Worm (Caenorhabditis elegans) whole organism, L1 larva: Measurements from ENCODE around the gene cpg-4.
A peak's percentile ranks its signal among the peaks of the same experiment; 100 is the strongest.

Source experiments
- C04F5.9 ChIP-seq: sonication (generic microtip); optimal IDR thresholded peaks from 2 replicates; lab custom pipeline; 2016; ENCODE audit warnings: missing genetic modification characterization, missing compliant biosample characterization
- C16A3.4 ChIP-seq: fragments of 150-350 bp; optimal IDR thresholded peaks from 2 replicates; lab custom pipeline; 2014; ENCODE audit warnings: missing biosample characterization, missing genetic modification characterization
- C34B4.2 ChIP-seq: sonication (generic microtip); optimal IDR thresholded peaks from 2 replicates; lab custom pipeline; 2017; ENCODE audit warnings: mild to moderate bottlenecking, missing genetic modification characterization, missing compliant biosample characterization
- F16B12.6 ChIP-seq: fragments of 150-350 bp; optimal IDR thresholded peaks from 2 replicates; lab custom pipeline; 2014; ENCODE audit warnings: missing biosample characterization, missing genetic modification characterization
- Y116A8C.19 ChIP-seq: sonication (generic microtip); optimal IDR thresholded peaks from 2 replicates; lab custom pipeline; 2016; ENCODE audit warnings: missing compliant biosample characterization, missing genetic modification characterization, borderline replicate concordance
- alr-1 ChIP-seq: fragments of 200-800 bp; sonication (Bioruptor generic); optimal IDR thresholded peaks from 2 replicates; lab custom pipeline; 2018; ENCODE audit warnings: borderline replicate concordance, mild to moderate bottlenecking, missing genetic modification characterization, missing compliant biosample characterization
- ama-1 ChIP-seq: fragments of 150-350 bp; optimal IDR thresholded peaks from 2 replicates; lab custom pipeline; 2014
- blmp-1 ChIP-seq: fragments of 150-350 bp; optimal IDR thresholded peaks from 2 replicates; lab custom pipeline; 2014; ENCODE audit warnings: missing biosample characterization, missing genetic modification characterization
- ceh-63 ChIP-seq: fragments of 200-800 bp; sonication (Bioruptor generic); optimal IDR thresholded peaks from 2 replicates; lab custom pipeline; 2018; ENCODE audit warnings: mild to moderate bottlenecking, missing genetic modification characterization, missing compliant biosample characterization
- ceh-8 ChIP-seq: fragments of 200-800 bp; sonication (Bioruptor generic); optimal IDR thresholded peaks from 2 replicates; lab custom pipeline; 2018; ENCODE audit warnings: mild to moderate bottlenecking, missing genetic modification characterization, moderate library complexity, missing compliant biosample characterization
- ceh-90 ChIP-seq: sonication (generic microtip); optimal IDR thresholded peaks from 2 replicates; lab custom pipeline; 2016; ENCODE audit warnings: missing genetic modification characterization, missing compliant biosample characterization
- ces-1 ChIP-seq: fragments of 150-350 bp; optimal IDR thresholded peaks from 2 replicates; lab custom pipeline; 2014; ENCODE audit warnings: missing biosample characterization, missing genetic modification reagents, missing genetic modification characterization
- dsc-1 ChIP-seq: sonication (generic microtip); optimal IDR thresholded peaks from 2 replicates; lab custom pipeline; 2016; ENCODE audit warnings: mild to moderate bottlenecking, missing genetic modification characterization, missing compliant biosample characterization
- efl-3 ChIP-seq: fragments of 200-800 bp; sonication (Bioruptor generic); optimal IDR thresholded peaks from 2 replicates; lab custom pipeline; 2018; ENCODE audit warnings: mild to moderate bottlenecking, missing genetic modification characterization, missing compliant biosample characterization
- egl-13 ChIP-seq: sonication (generic microtip); optimal IDR thresholded peaks from 2 replicates; lab custom pipeline; 2016; ENCODE audit warnings: missing genotype, missing genetic modification reagents, missing genetic modification characterization, missing compliant biosample characterization
- egl-27 ChIP-seq, 2 experiments: fragments of 150-350 bp in 1 of 2; sonication (generic microtip); optimal IDR thresholded peaks; 3 replicates each; lab custom pipeline; 2017 to 2018; ENCODE audit warnings: missing biosample characterization in 2 of 2, missing genetic modification characterization in 2 of 2, missing genetic modification reagents in 2 of 2
- elt-2 ChIP-seq: sonication (generic microtip); optimal IDR thresholded peaks from 2 replicates; lab custom pipeline; 2016; ENCODE audit warnings: missing genetic modification characterization, mild to moderate bottlenecking, inconsistent platforms, missing compliant biosample characterization, missing genetic modification reagents
- elt-3 ChIP-seq, 6 experiments: fragments of 150-350 bp in 1 of 6; sonication (generic microtip); optimal IDR thresholded peaks; 2 replicates each; lab custom pipeline; 2017 to 2018; ENCODE audit warnings: missing biosample characterization in 6 of 6, missing genetic modification characterization in 6 of 6, inconsistent platforms in 1 of 6
- fkh-4 ChIP-seq: sonication (generic microtip); optimal IDR thresholded peaks from 2 replicates; lab custom pipeline; 2016; ENCODE audit warnings: missing compliant biosample characterization, missing genetic modification characterization, borderline replicate concordance
- fos-1 ChIP-seq: fragments of 150-350 bp; optimal IDR thresholded peaks from 2 replicates; lab custom pipeline; 2014; ENCODE audit warnings: missing biosample characterization, missing genetic modification characterization
- grh-1 ChIP-seq: fragments of 200-800 bp; sonication (Bioruptor generic); IDR thresholded peaks from 2 replicates; pipeline ENCODE4 v1.3.6; 2022; ENCODE audit warnings: missing genetic modification reagents, missing genetic modification characterization, missing compliant biosample characterization
- hlh-17 ChIP-seq: fragments of 200-800 bp; sonication (Bioruptor generic); optimal IDR thresholded peaks from 2 replicates; lab custom pipeline; 2018; ENCODE audit warnings: missing genetic modification characterization, mild to moderate bottlenecking, missing compliant biosample characterization, moderate library complexity, borderline replicate concordance
- hlh-4 ChIP-seq: sonication (generic microtip); optimal IDR thresholded peaks from 2 replicates; lab custom pipeline; 2016; ENCODE audit warnings: mild to moderate bottlenecking, missing genetic modification characterization, missing compliant biosample characterization
- hpl-2 ChIP-seq: fragments of 150-350 bp; optimal IDR thresholded peaks from 2 replicates; lab custom pipeline; 2014; ENCODE audit warnings: missing biosample characterization, missing genetic modification reagents, missing genetic modification characterization
- irx-1 ChIP-seq: sonication (generic microtip); optimal IDR thresholded peaks from 2 replicates; lab custom pipeline; 2016; ENCODE audit warnings: missing genetic modification characterization, missing compliant biosample characterization
- isw-1 ChIP-seq: fragments of 200-800 bp; sonication (Bioruptor generic); IDR thresholded peaks from 2 replicates; pipeline ENCODE4 v1.3.6; 2022; ENCODE audit warnings: missing genetic modification characterization, missing compliant biosample characterization
- jun-1 ChIP-seq: fragments of 150-350 bp; optimal IDR thresholded peaks from 2 replicates; lab custom pipeline; 2014; ENCODE audit warnings: missing biosample characterization, missing genetic modification reagents, missing genetic modification characterization
- lin-15B ChIP-seq: fragments of 150-350 bp; sonication (generic microtip); optimal IDR thresholded peaks from 3 replicates; lab custom pipeline; 2014; ENCODE audit warnings: missing biosample characterization, missing genetic modification characterization
- lin-35 ChIP-seq, 2 experiments: fragments of 150-350 bp; optimal IDR thresholded peaks; 2 replicates each; lab custom pipeline; 2014; ENCODE audit warnings: missing biosample characterization in 2 of 2, missing genetic modification characterization in 2 of 2, missing genetic modification reagents in 2 of 2
- lsy-2 ChIP-seq, 2 experiments: fragments of 150-350 bp; optimal IDR thresholded peaks; 2 replicates each; lab custom pipeline; 2014; ENCODE audit warnings: missing biosample characterization in 2 of 2, missing genetic modification characterization in 2 of 2
- mab-9 ChIP-seq: fragments of 200-800 bp; sonication (Bioruptor generic); IDR thresholded peaks from 2 replicates; pipeline ENCODE4 v1.3.6; 2022; ENCODE audit warnings: missing genetic modification reagents, missing genetic modification characterization, missing compliant biosample characterization
- mdl-1 ChIP-seq, 2 experiments: fragments of 150-350 bp; optimal IDR thresholded peaks; 2 replicates each; lab custom pipeline; 2014 to 2017; ENCODE audit warnings: missing biosample characterization in 2 of 2, missing genetic modification characterization in 2 of 2, inconsistent platforms in 1 of 2
- mef-2 ChIP-seq: fragments of 150-350 bp; optimal IDR thresholded peaks from 2 replicates; lab custom pipeline; 2014; ENCODE audit warnings: missing biosample characterization, missing genetic modification characterization
- mep-1 ChIP-seq: fragments of 150-350 bp; optimal IDR thresholded peaks from 2 replicates; lab custom pipeline; 2014; ENCODE audit warnings: missing biosample characterization, missing genetic modification characterization
- nhr-12 ChIP-seq: sonication (generic microtip); optimal IDR thresholded peaks from 2 replicates; lab custom pipeline; 2017; ENCODE audit warnings: missing biosample characterization, missing genetic modification characterization
- nhr-19 ChIP-seq: fragments of 200-800 bp; sonication (Bioruptor generic); conservative IDR thresholded peaks from 2 replicates; pipeline ENCODE4 v1.3.6; 2022; ENCODE audit warnings: missing genetic modification characterization, missing compliant biosample characterization
- nhr-237 ChIP-seq: fragments of 150-350 bp; optimal IDR thresholded peaks from 2 replicates; lab custom pipeline; 2014; ENCODE audit warnings: missing biosample characterization, missing genetic modification characterization
- nhr-47 ChIP-seq: sonication (generic microtip); optimal IDR thresholded peaks from 2 replicates; lab custom pipeline; 2016; ENCODE audit warnings: mild to moderate bottlenecking, missing genetic modification characterization, moderate library complexity, missing compliant biosample characterization
- nhr-77 ChIP-seq: fragments of 150-350 bp; optimal IDR thresholded peaks from 2 replicates; lab custom pipeline; 2014; ENCODE audit warnings: missing biosample characterization, missing genetic modification characterization
- nhr-85 ChIP-seq: sonication (generic microtip); peaks from one replicate; lab custom pipeline; 2016; ENCODE audit warnings: missing genetic modification characterization, inconsistent platforms, missing compliant biosample characterization
- nhr-90 ChIP-seq: sonication (generic microtip); optimal IDR thresholded peaks from 2 replicates; lab custom pipeline; 2016; ENCODE audit warnings: mild to moderate bottlenecking, missing genetic modification characterization, missing compliant biosample characterization; ENCODE audit not compliant: poor library complexity
- pax-3 ChIP-seq: fragments of 200-800 bp; sonication (Bioruptor generic); optimal IDR thresholded peaks from 2 replicates; lab custom pipeline; 2018; ENCODE audit warnings: mild to moderate bottlenecking, missing genetic modification characterization, moderate library complexity, missing compliant biosample characterization
- sox-4 ChIP-seq: sonication (generic microtip); optimal IDR thresholded peaks from 2 replicates; lab custom pipeline; 2016; ENCODE audit warnings: missing genetic modification characterization, missing compliant biosample characterization
- sptf-1 ChIP-seq: fragments of 150-350 bp; optimal IDR thresholded peaks from 2 replicates; lab custom pipeline; 2014; ENCODE audit warnings: missing biosample characterization, missing genetic modification characterization
- swsn-7 ChIP-seq: sonication (generic microtip); optimal IDR thresholded peaks from 2 replicates; lab custom pipeline; 2016; ENCODE audit warnings: missing genetic modification characterization, missing compliant biosample characterization
- tbx-2 ChIP-seq: sonication (generic microtip); optimal IDR thresholded peaks from 2 replicates; lab custom pipeline; 2016; ENCODE audit warnings: missing genetic modification characterization, missing compliant biosample characterization
- tlp-1 ChIP-seq: fragments of 150-350 bp; optimal IDR thresholded peaks from 2 replicates; lab custom pipeline; 2014; ENCODE audit warnings: missing biosample characterization, missing genetic modification characterization
- unc-30 ChIP-seq: sonication (generic microtip); optimal IDR thresholded peaks from 2 replicates; lab custom pipeline; 2017; ENCODE audit warnings: missing biosample characterization, missing genetic modification characterization
- unc-62 ChIP-seq: fragments of 150-350 bp; optimal IDR thresholded peaks from 2 replicates; lab custom pipeline; 2014; ENCODE audit warnings: missing biosample characterization, missing genetic modification reagents, missing genetic modification characterization
- unc-86 ChIP-seq: sonication (generic microtip); optimal IDR thresholded peaks from 2 replicates; lab custom pipeline; 2016; ENCODE audit warnings: missing genetic modification characterization, missing compliant biosample characterization
- unc-98 ChIP-seq: fragments of 200-800 bp; sonication (Bioruptor generic); IDR thresholded peaks from 2 replicates; pipeline ENCODE4 v1.3.6; 2022; ENCODE audit warnings: missing genetic modification characterization, missing compliant biosample characterization
- xbp-1 ChIP-seq: sonication (generic microtip); optimal IDR thresholded peaks from 2 replicates; lab custom pipeline; 2016; ENCODE audit warnings: missing genetic modification characterization, missing compliant biosample characterization
- zip-4 ChIP-seq: fragments of 200-800 bp; sonication (Bioruptor generic); optimal IDR thresholded peaks from 2 replicates; lab custom pipeline; 2018; ENCODE audit warnings: mild to moderate bottlenecking, missing genetic modification characterization, moderate library complexity, missing compliant biosample characterization

The cpg-4 gene

DNA sequence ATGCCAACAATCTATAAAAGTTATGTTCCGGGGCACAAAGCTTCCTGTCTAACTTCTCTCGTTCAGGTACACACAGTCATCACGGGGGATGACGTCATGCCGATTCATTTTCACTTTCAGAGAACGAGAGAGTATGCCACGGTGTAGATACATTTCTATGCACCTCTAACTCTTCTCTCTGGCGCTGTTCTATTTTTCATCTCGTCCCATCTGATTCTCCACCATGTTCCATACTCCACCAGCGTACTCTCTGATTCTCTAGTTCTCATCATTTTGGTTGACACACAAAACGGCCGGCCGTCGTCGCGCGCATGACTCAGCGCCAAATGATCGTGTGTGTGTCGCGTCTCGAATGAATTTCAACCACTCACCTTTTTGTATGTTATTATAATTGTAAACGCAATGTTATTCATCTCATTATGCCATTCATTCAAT is 4.2 kb downstream of the cpg-4 start:
- no peak for TF ChIP-seq unc-98
- TF ChIP-seq nhr-77 (tag; lab: Kevin White, UChicago), result peak; percentile 97
- no peak for TF ChIP-seq ceh-63 (GFP tag; lab: Kevin White, UChicago)
- TF ChIP-seq swsn-7 (tag; lab: Kevin White, UChicago), result peak; percentile 94
- TF ChIP-seq Y116A8C.19 (tag; lab: Kevin White, UChicago), result no peak
- TF ChIP-seq unc-30, result no peak
- peak; percentile 75 for TF ChIP-seq ceh-8 (GFP tag; lab: Kevin White, UChicago)
- TF ChIP-seq ceh-90, result no peak
- TF ChIP-seq ama-1 (lab: Kevin White, UChicago), result no peak
- peak; percentile 99 for TF ChIP-seq blmp-1 (tag; lab: Kevin White, UChicago)
- TF ChIP-seq mdl-1 (tag; optimal IDR thresholded peaks at IDR 0.05; lab: Kevin White, UChicago), result peak; percentile 15 to 97
- peak in 3 of 6 experiments; percentile 6 to 95 (median 94) for TF ChIP-seq elt-3 (tag; optimal IDR thresholded peaks at IDR 0.05; lab: Kevin White, UChicago)
- TF ChIP-seq efl-3 (GFP tag; lab: Kevin White, UChicago), result no peak
- no peak for TF ChIP-seq fkh-4 (tag; lab: Kevin White, UChicago)
- TF ChIP-seq nhr-90 (tag; lab: Kevin White, UChicago), result peak; percentile 93
- no peak for TF ChIP-seq hlh-4
- peak; percentile 74 for TF ChIP-seq egl-13
- TF ChIP-seq nhr-19 (GFP tag; lab: Robert Waterston, UW), result peak; percentile 91
- peak; percentile 44 for TF ChIP-seq zip-4 (GFP tag; lab: Kevin White, UChicago)
- TF ChIP-seq unc-86 (tag; lab: Kevin White, UChicago), result peak; percentile 82
- TF ChIP-seq xbp-1, result peak; percentile 91
- peak; percentile 12 for TF ChIP-seq F16B12.6 (tag; lab: Kevin White, UChicago)
- peak; percentile 84 to 92 for TF ChIP-seq lsy-2 (tag; optimal IDR thresholded peaks at IDR 0.05; lab: Kevin White, UChicago)
- peak; percentile 86 for TF ChIP-seq dsc-1 (tag; lab: Kevin White, UChicago)
- no peak for TF ChIP-seq alr-1 (tag; lab: Kevin White, UChicago)
- TF ChIP-seq grh-1 (GFP tag; lab: Robert Waterston, UW), result peak; percentile 80
- TF ChIP-seq fos-1 (tag; lab: Kevin White, UChicago), result no peak
- peak; percentile 93 for TF ChIP-seq tbx-2 (tag; lab: Kevin White, UChicago)
- TF ChIP-seq irx-1 (tag; lab: Kevin White, UChicago), result peak; percentile 76
- peak; percentile 87 for TF ChIP-seq C16A3.4 (tag; lab: Kevin White, UChicago)
- TF ChIP-seq lin-35 (GFP tag; optimal IDR thresholded peaks at IDR 0.05; lab: Kevin White, UChicago), result peak; percentile 79 to 89
- TF ChIP-seq lin-15B (tag; lab: Kevin White, UChicago), result no peak
- peak; percentile 49 for TF ChIP-seq C04F5.9 (tag; lab: Kevin White, UChicago)
- TF ChIP-seq sox-4, result peak; percentile 70
- peak; percentile 97 for TF ChIP-seq elt-2 (tag; lab: Kevin White, UChicago)
- no peak for TF ChIP-seq tlp-1
- peak; percentile 93 for TF ChIP-seq mep-1 (tag; lab: Kevin White, UChicago)
- peak; percentile 99 for TF ChIP-seq nhr-85
- TF ChIP-seq unc-62 (GFP tag; lab: Kevin White, UChicago), result no peak
- TF ChIP-seq nhr-237 (tag; lab: Kevin White, UChicago), result peak; percentile 73
- peak; percentile 80 for TF ChIP-seq mef-2 (tag; lab: Kevin White, UChicago)
- TF ChIP-seq ces-1 (GFP tag; lab: Kevin White, UChicago), result no peak
- TF ChIP-seq C34B4.2 (tag; lab: Kevin White, UChicago), result no peak
- peak; percentile 95 for TF ChIP-seq nhr-47 (tag; lab: Kevin White, UChicago)
- no peak for TF ChIP-seq nhr-12 (tag; lab: Kevin White, UChicago)
- TF ChIP-seq mab-9 (GFP tag; lab: Robert Waterston, UW), result peak; percentile 68
- peak; percentile 95 for TF ChIP-seq jun-1 (tag; lab: Kevin White, UChicago)
- peak; percentile 74 to 91 for TF ChIP-seq egl-27 (tag; optimal IDR thresholded peaks at IDR 0.05; lab: Kevin White, UChicago)
- no peak for TF ChIP-seq hlh-17 (GFP tag; lab: Kevin White, UChicago)
- TF ChIP-seq hpl-2 (GFP tag; lab: Kevin White, UChicago), result peak; percentile 73
- peak; percentile 68 for TF ChIP-seq isw-1
- TF ChIP-seq sptf-1 (tag; lab: Kevin White, UChicago), result no peak
- TF ChIP-seq pax-3 (tag; lab: Kevin White, UChicago), result peak; percentile 88
